Fruit fly (Drosophila melanogaster) whole organism, wandering third instar larva: ENCODE data around the gene EndoU.

Experiments
- Abd-B ChIP-seq: fragments of >200 bp; optimal IDR thresholded peaks from 2 replicates; lab custom pipeline; 2017; ENCODE audit warnings: missing biosample characterization, missing genetic modification characterization
- CG9705 ChIP-seq: fragments of 200-800 bp; sonication (Bioruptor generic); optimal IDR thresholded peaks from 2 replicates; lab custom pipeline; 2018; ENCODE audit warnings: missing biosample characterization, mild to moderate bottlenecking, missing genetic modification characterization
- CrebA ChIP-seq: fragments of 200-800 bp; sonication (Bioruptor generic); optimal IDR thresholded peaks from 2 replicates; lab custom pipeline; 2016; ENCODE audit warnings: missing biosample characterization, mild to moderate bottlenecking, missing genetic modification characterization, borderline replicate concordance
- Dif ChIP-seq: fragments of 200-275, 200-300 bp; sonication (Bioruptor generic); optimal IDR thresholded peaks from 2 replicates; lab custom pipeline; 2018; ENCODE audit warnings: missing biosample characterization, missing genetic modification characterization; ENCODE audit not compliant: partially characterized antibody
- GATAd ChIP-seq: sonication (Bioruptor generic); optimal IDR thresholded peaks from 2 replicates; lab custom pipeline; 2016; ENCODE audit warnings: missing biosample characterization, missing genetic modification characterization
- HLH106 ChIP-seq: fragments of 200-800 bp; optimal IDR thresholded peaks from 3 replicates; lab custom pipeline; 2019; ENCODE audit warnings: missing biosample characterization, mild to moderate bottlenecking, missing genetic modification characterization, moderate library complexity
- Hnf4 ChIP-seq: fragments of 200-800 bp; sonication (Bioruptor generic); optimal IDR thresholded peaks from 2 replicates; lab custom pipeline; 2016; ENCODE audit warnings: missing biosample characterization, mild to moderate bottlenecking, missing genetic modification characterization
- Hr78 ChIP-seq: fragments of >200 bp; optimal IDR thresholded peaks from 2 replicates; lab custom pipeline; 2017; ENCODE audit warnings: missing biosample characterization, missing genetic modification characterization
- Hr83 ChIP-seq: fragments of 200-300 bp; sonication (Bioruptor generic); optimal IDR thresholded peaks from 2 replicates; lab custom pipeline; 2016; ENCODE audit warnings: missing biosample characterization, mild to moderate bottlenecking, missing genetic modification characterization, moderate library complexity; ENCODE audit not compliant: poor library complexity, severe bottlenecking
- Jra ChIP-seq: sonication (Bioruptor generic); optimal IDR thresholded peaks from 2 replicates; lab custom pipeline; 2016; ENCODE audit warnings: missing biosample characterization, missing genetic modification characterization
- Myc ChIP-seq: fragments of >200 bp; optimal IDR thresholded peaks from 2 replicates; lab custom pipeline; 2017
- OdsH ChIP-seq: fragments of 200-800 bp; sonication (Bioruptor generic); optimal IDR thresholded peaks from 2 replicates; lab custom pipeline; 2016; ENCODE audit warnings: missing biosample characterization, mild to moderate bottlenecking, missing genetic modification characterization
- Rel ChIP-seq, 2 experiments: fragments of 200-800 bp; sonication (Bioruptor generic) in 1 of 2; optimal IDR thresholded peaks; 2 replicates in 1 of 2; 3 replicates in 1 of 2; lab custom pipeline; 2016 to 2019; ENCODE audit warnings: mild to moderate bottlenecking in 2 of 2, missing biosample characterization in 2 of 2, missing genetic modification characterization in 2 of 2, moderate library complexity in 1 of 2
- Sp1 ChIP-seq: fragments of 200-800 bp; sonication (Bioruptor generic); optimal IDR thresholded peaks from 3 replicates; lab custom pipeline; 2019; ENCODE audit warnings: missing biosample characterization, mild to moderate bottlenecking, missing genetic modification characterization, moderate library complexity
- Vsx2 ChIP-seq: fragments of 200-300, 225-300 bp; sonication (Bioruptor generic); optimal IDR thresholded peaks from 2 replicates; lab custom pipeline; 2018; ENCODE audit warnings: missing biosample characterization, missing genetic modification characterization; ENCODE audit not compliant: partially characterized antibody
- br ChIP-seq: fragments of 200-800 bp; sonication (Bioruptor generic); optimal IDR thresholded peaks from 2 replicates; lab custom pipeline; 2016; ENCODE audit warnings: missing biosample characterization, missing genetic modification characterization
- brk ChIP-seq: fragments of 200-800 bp; sonication (Bioruptor generic); optimal IDR thresholded peaks from 2 replicates; lab custom pipeline; 2016; ENCODE audit warnings: missing biosample characterization, mild to moderate bottlenecking, missing genetic modification characterization
- dl ChIP-seq, 2 experiments: fragments of 175-275, 200-275 bp in 1 of 2; fragments of 200-275 bp in 1 of 2; sonication (Bioruptor generic); optimal IDR thresholded peaks; lab custom pipeline; 2018; ENCODE audit warnings: mild to moderate bottlenecking in 2 of 2, missing biosample characterization in 2 of 2, missing genetic modification characterization in 2 of 2, moderate library complexity in 2 of 2; ENCODE audit not compliant: partially characterized antibody in 2 of 2, insufficient read depth in 1 of 2
- dmrt93B ChIP-seq: fragments of 200-800 bp; sonication (Bioruptor generic); optimal IDR thresholded peaks from 2 replicates; lab custom pipeline; 2018; ENCODE audit warnings: missing biosample characterization, mild to moderate bottlenecking, missing genetic modification characterization
- dsf ChIP-seq: sonication (Bioruptor generic); optimal IDR thresholded peaks from 2 replicates; lab custom pipeline; 2016; ENCODE audit warnings: missing biosample characterization, missing genetic modification characterization, borderline replicate concordance
- ey ChIP-seq: fragments of 200-800 bp; sonication (Bioruptor generic); optimal IDR thresholded peaks from 2 replicates; lab custom pipeline; 2016; ENCODE audit warnings: missing biosample characterization, missing genetic modification characterization
- foxo ChIP-seq, 2 experiments: fragments of 200-800 bp; sonication (Bioruptor generic); optimal IDR thresholded peaks; 2 replicates in 1 of 2; 3 replicates in 1 of 2; lab custom pipeline; 2016 to 2017; ENCODE audit warnings: missing biosample characterization in 2 of 2, missing genetic modification characterization in 2 of 2
- fru ChIP-seq: fragments of 200-800 bp; sonication (Bioruptor generic); optimal IDR thresholded peaks from 3 replicates; lab custom pipeline; 2016; ENCODE audit warnings: missing biosample characterization, mild to moderate bottlenecking, missing genetic modification characterization
- h ChIP-seq: fragments of 200-800 bp; sonication (Bioruptor generic); optimal IDR thresholded peaks from 3 replicates; lab custom pipeline; 2016; ENCODE audit warnings: missing biosample characterization, mild to moderate bottlenecking, missing genetic modification characterization
- lola ChIP-seq: fragments of >200 bp; optimal IDR thresholded peaks from 2 replicates; lab custom pipeline; 2017; ENCODE audit warnings: missing biosample characterization, missing genetic modification characterization
- pan ChIP-seq: fragments of >200 bp; optimal IDR thresholded peaks from 2 replicates; lab custom pipeline; 2017
- psq ChIP-seq: fragments of 200-800 bp; sonication (Bioruptor generic); optimal IDR thresholded peaks from 3 replicates; lab custom pipeline; 2017; ENCODE audit warnings: missing biosample characterization, mild to moderate bottlenecking, missing genetic modification characterization, moderate library complexity
- rgr ChIP-seq: fragments of 200-800 bp; sonication (Bioruptor generic); optimal IDR thresholded peaks from 3 replicates; lab custom pipeline; 2016; ENCODE audit warnings: missing biosample characterization, mild to moderate bottlenecking, missing genetic modification characterization
- tai ChIP-seq: sonication (Bioruptor generic); optimal IDR thresholded peaks from 2 replicates; lab custom pipeline; 2016; ENCODE audit warnings: missing biosample characterization, missing genetic modification characterization
- woc ChIP-seq: sonication (Bioruptor generic); optimal IDR thresholded peaks from 2 replicates; lab custom pipeline; 2016; ENCODE audit warnings: missing biosample characterization, mild to moderate bottlenecking, missing genetic modification characterization

The EndoU gene

dm6 chr3R:15895978-15896377, 12.2 kb upstream of the EndoU start, which contains the start of gene CG14877:
Gene CG14877, minus strand, starts transcription at chr3R:15896078.
- peak; percentile 71 for TF ChIP-seq rgr (GFP tag; lab: Kevin White, UChicago)
- TF ChIP-seq h, result no peak
- TF ChIP-seq CG9705 (GFP tag; lab: Kevin White, UChicago), result no peak
- TF ChIP-seq Sp1 (GFP tag; lab: Kevin White, UChicago), result no peak
- no peak for TF ChIP-seq woc (GFP tag; lab: Kevin White, UChicago)
- no peak for TF ChIP-seq Vsx2

- peak; percentile 25 for TF ChIP-seq HLH106 (tag; lab: Kevin White, UChicago)
- peak; percentile 7 for TF ChIP-seq rgr (GFP tag; lab: Kevin White, UChicago)
- peak; percentile 25 for TF ChIP-seq h
- no peak for TF ChIP-seq dmrt93B (GFP tag; lab: Kevin White, UChicago)
- TF ChIP-seq Sp1 (GFP tag; lab: Kevin White, UChicago), result peak; percentile 20
- no peak for TF ChIP-seq dl (GFP tag; optimal IDR thresholded peaks at IDR 0.05; lab: Kevin White, UChicago; ENCODE audit: insufficient read depth in 1 of 2, partially characterized antibody in 2 of 2)
- no peak for TF ChIP-seq Abd-B (GFP tag; lab: Kevin White, UChicago)
- TF ChIP-seq Jra (GFP tag; lab: Kevin White, UChicago), result no peak
- no peak for TF ChIP-seq Hr78 (GFP tag; lab: Kevin White, UChicago)
- no peak for TF ChIP-seq brk (GFP tag; lab: Kevin White, UChicago)
- TF ChIP-seq Dif, result no peak
- TF ChIP-seq Myc (lab: Kevin White, UChicago), result no peak
- TF ChIP-seq lola (GFP tag; lab: Kevin White, UChicago), result no peak
- TF ChIP-seq foxo (GFP tag; optimal IDR thresholded peaks at IDR 0.05; lab: Kevin White, UChicago), result peak in 1 of 2 experiments; percentile 39
- TF ChIP-seq Hr83, result no peak
- peak; percentile 18 for TF ChIP-seq OdsH (GFP tag; lab: Kevin White, UChicago)
- TF ChIP-seq CG9705 (GFP tag; lab: Kevin White, UChicago), result no peak
- TF ChIP-seq psq, result no peak
- peak; percentile 15 for TF ChIP-seq fru (GFP tag; lab: Kevin White, UChicago)
- TF ChIP-seq, all 38 proteins: peak for 7
Measured at dm6 chr3R:15898302-15898701, 9.9 kb upstream of the EndoU start.

- no peak for TF ChIP-seq Jra (GFP tag; lab: Kevin White, UChicago)
- TF ChIP-seq br, result peak; percentile 70
- TF ChIP-seq rgr (GFP tag; lab: Kevin White, UChicago), result peak; percentile 69
- TF ChIP-seq foxo (GFP tag; optimal IDR thresholded peaks at IDR 0.05; lab: Kevin White, UChicago), result peak in 1 of 2 experiments; percentile 72
- peak; percentile 59 for TF ChIP-seq OdsH (GFP tag; lab: Kevin White, UChicago)
- TF ChIP-seq psq, result peak; percentile 27
- TF ChIP-seq Hnf4 (GFP tag; lab: Kevin White, UChicago), result peak; percentile 40
- no peak for TF ChIP-seq pan
- no peak for TF ChIP-seq dsf (GFP tag; lab: Kevin White, UChicago)
- TF ChIP-seq fru (GFP tag; lab: Kevin White, UChicago), result peak; percentile 70
- peak; percentile 69 for TF ChIP-seq ey (GFP tag; lab: Kevin White, UChicago)
- TF ChIP-seq tai, result no peak
- peak; percentile 44 for TF ChIP-seq Sp1 (GFP tag; lab: Kevin White, UChicago)
- no peak for TF ChIP-seq Dif
- no peak for TF ChIP-seq CrebA (GFP tag; lab: Kevin White, UChicago)
- no peak for TF ChIP-seq GATAd (GFP tag; lab: Kevin White, UChicago)
- TF ChIP-seq dmrt93B (GFP tag; lab: Kevin White, UChicago), result peak; percentile 24
- TF ChIP-seq lola (GFP tag; lab: Kevin White, UChicago), result no peak
- TF ChIP-seq Rel (GFP tag; optimal IDR thresholded peaks at IDR 0.05; lab: Kevin White, UChicago), result no peak
- no peak for TF ChIP-seq Rel (tag; optimal IDR thresholded peaks at IDR 0.05; lab: Kevin White, UChicago)
- peak; percentile 58 for TF ChIP-seq HLH106 (tag; lab: Kevin White, UChicago)
- TF ChIP-seq h, result peak; percentile 76
Measured at dm6 chr3R:15899650-15900049, 8.5 kb upstream of the EndoU start.

- peak; percentile 87 for TF ChIP-seq Dif
- peak; percentile 79 to 86 for TF ChIP-seq dl (GFP tag; optimal IDR thresholded peaks at IDR 0.05; lab: Kevin White, UChicago; ENCODE audit: insufficient read depth in 1 of 2, partially characterized antibody in 2 of 2)
Measured at dm6 chr3R:15901097-15901709, 7.0 kb upstream of the EndoU start.
